Worm (Caenorhabditis elegans) whole organism, young adult: Measurements from ENCODE around the gene smc-6.

Source experiments
- B0019.2 ChIP-seq: fragments of 200-800 bp; sonication (Bioruptor generic); conservative IDR thresholded peaks from 2 replicates; pipeline ENCODE4 v1.3.6; 2022; ENCODE audit warnings: missing genetic modification reagents, missing genetic modification characterization, missing compliant biosample characterization
- D2030.7 ChIP-seq: fragments of 200-800 bp; sonication (Bioruptor generic); IDR thresholded peaks from 2 replicates; pipeline ENCODE4 v1.3.6; 2022; ENCODE audit warnings: missing genetic modification reagents, missing genetic modification characterization, missing compliant biosample characterization
- F10E7.11 ChIP-seq: sonication (generic microtip); optimal IDR thresholded peaks from 2 replicates; lab custom pipeline; 2017; ENCODE audit warnings: mild to moderate bottlenecking, missing genetic modification characterization, moderate library complexity, missing compliant biosample characterization
- F39B2.1 ChIP-seq: fragments of 200-800 bp; sonication (Bioruptor generic); IDR thresholded peaks from 2 replicates; pipeline ENCODE4 v1.3.6; 2022; ENCODE audit warnings: missing genetic modification reagents, missing genetic modification characterization, missing compliant biosample characterization
- F49E8.2 ChIP-seq: sonication (generic microtip); optimal IDR thresholded peaks from 3 replicates; lab custom pipeline; 2017; ENCODE audit warnings: missing genetic modification characterization, mild to moderate bottlenecking, missing compliant biosample characterization, antibody characterized with exemption, moderate library complexity; ENCODE audit not compliant: insufficient read depth
- F57C9.4 ChIP-seq: sonication (generic microtip); optimal IDR thresholded peaks from 2 replicates; lab custom pipeline; 2017; ENCODE audit warnings: mild to moderate bottlenecking, missing genetic modification characterization, missing compliant biosample characterization
- T07F8.4 ChIP-seq: sonication (generic microtip); optimal IDR thresholded peaks from 2 replicates; lab custom pipeline; 2016; ENCODE audit warnings: mild to moderate bottlenecking, missing genetic modification characterization, moderate library complexity, missing compliant biosample characterization
- Y53G8AR.9 ChIP-seq: fragments of 200-800 bp; sonication (Bioruptor generic); conservative IDR thresholded peaks from 2 replicates; pipeline ENCODE4 v1.3.6; 2022; ENCODE audit warnings: missing genetic modification reagents, missing genetic modification characterization, missing compliant biosample characterization
- Y56A3A.18 ChIP-seq: fragments of 200-800 bp; sonication (Bioruptor generic); IDR thresholded peaks from 2 replicates; pipeline ENCODE4 v1.3.6; 2022; ENCODE audit warnings: missing genetic modification reagents, missing genetic modification characterization, missing compliant biosample characterization
- Y67H2A.10 ChIP-seq: fragments of 200-800 bp; sonication (Bioruptor generic); conservative IDR thresholded peaks from 2 replicates; pipeline ENCODE4 v1.3.6; 2022; ENCODE audit warnings: missing genetic modification reagents, missing genetic modification characterization, missing compliant biosample characterization
- Y79H2A.3 ChIP-seq: fragments of 200-800 bp; sonication (Bioruptor generic); conservative IDR thresholded peaks from 2 replicates; pipeline ENCODE4 v1.3.6; 2022; ENCODE audit warnings: missing genetic modification reagents, missing genetic modification characterization, missing compliant biosample characterization
- Y95B8A.8 ChIP-seq: fragments of 200-800 bp; sonication (Bioruptor generic); IDR thresholded peaks from 2 replicates; pipeline ENCODE4 v1.3.6; 2022; ENCODE audit warnings: missing genetic modification reagents, missing genetic modification characterization, missing compliant biosample characterization
- akir-1 ChIP-seq: fragments of 200-800 bp; sonication (Bioruptor generic); optimal IDR thresholded peaks from 2 replicates; lab custom pipeline; 2018; ENCODE audit warnings: mild to moderate bottlenecking, missing genetic modification characterization, moderate library complexity, missing compliant biosample characterization
- attf-3 ChIP-seq: fragments of 200-800 bp; sonication (Bioruptor generic); conservative IDR thresholded peaks from 2 replicates; pipeline ENCODE4 v1.3.6; 2022; ENCODE audit warnings: missing genetic modification reagents, missing genetic modification characterization, missing compliant biosample characterization
- attf-6 ChIP-seq: fragments of 200-800 bp; sonication (Bioruptor generic); IDR thresholded peaks from 2 replicates; pipeline ENCODE4 v1.3.6; 2022; ENCODE audit warnings: missing genetic modification reagents, missing genetic modification characterization, missing compliant biosample characterization
- bed-2 ChIP-seq: fragments of 200-800 bp; sonication (Bioruptor generic); IDR thresholded peaks from 2 replicates; pipeline ENCODE4 v1.3.6; 2022; ENCODE audit warnings: missing genetic modification reagents, missing genetic modification characterization, missing compliant biosample characterization
- ccch-3 ChIP-seq: fragments of 200-800 bp; sonication (Bioruptor generic); optimal IDR thresholded peaks from 2 replicates; lab custom pipeline; 2018; ENCODE audit warnings: mild to moderate bottlenecking, missing genetic modification characterization, missing compliant biosample characterization
- cebp-1 ChIP-seq, 2 experiments: fragments of 200-800 bp in 1 of 2; sonication (Bioruptor generic) in 1 of 2; sonication (generic microtip) in 1 of 2; IDR thresholded peaks in 1 of 2; optimal IDR thresholded peaks in 1 of 2; 2 replicates each; pipeline versions ENCODE4 v1.3.6 to Lab custom; 2017 to 2022; ENCODE audit warnings: missing compliant biosample characterization in 2 of 2, missing genetic modification characterization in 2 of 2, mild to moderate bottlenecking in 1 of 2, missing genetic modification reagents in 1 of 2, moderate library complexity in 1 of 2
- ceh-27 ChIP-seq: fragments of 200-800 bp; sonication (Bioruptor generic); optimal IDR thresholded peaks from 2 replicates; lab custom pipeline; 2018; ENCODE audit warnings: mild to moderate bottlenecking, missing genetic modification characterization, moderate library complexity, missing compliant biosample characterization
- ceh-91 ChIP-seq: fragments of 200-800 bp; sonication (Bioruptor generic); IDR thresholded peaks from 2 replicates; pipeline ENCODE4 v1.3.6; 2022; ENCODE audit warnings: missing genetic modification reagents, missing genetic modification characterization, missing compliant biosample characterization
- chd-7 ChIP-seq: sonication (generic microtip); optimal IDR thresholded peaks from 2 replicates; lab custom pipeline; 2016; ENCODE audit warnings: mild to moderate bottlenecking, missing genetic modification characterization, moderate library complexity, missing compliant biosample characterization
- dox-1 ChIP-seq: fragments of 200-800 bp; sonication (Bioruptor generic); IDR thresholded peaks from 2 replicates; pipeline ENCODE4 v1.3.6; 2022; ENCODE audit warnings: missing genetic modification reagents, missing genetic modification characterization, missing compliant biosample characterization
- dpff-1 ChIP-seq: sonication (generic microtip); optimal IDR thresholded peaks from 2 replicates; lab custom pipeline; 2017; ENCODE audit warnings: mild to moderate bottlenecking, missing genetic modification characterization, missing compliant biosample characterization
- dpl-1 ChIP-seq: fragments of 150-350 bp; optimal IDR thresholded peaks from 2 replicates; lab custom pipeline; 2014; ENCODE audit warnings: missing biosample characterization, missing genetic modification reagents, missing genetic modification characterization
- efl-1 ChIP-seq: fragments of 150-350 bp; optimal IDR thresholded peaks from 2 replicates; lab custom pipeline; 2014; ENCODE audit warnings: missing biosample characterization, missing genetic modification reagents, missing genetic modification characterization
- egl-44 ChIP-seq: fragments of 200-800 bp; sonication (Bioruptor generic); IDR thresholded peaks from 2 replicates; pipeline ENCODE4 v1.3.6; 2022; ENCODE audit warnings: missing genetic modification reagents, missing genetic modification characterization, missing compliant biosample characterization
- hlh-26 ChIP-seq: fragments of 200-800 bp; sonication (Bioruptor generic); conservative IDR thresholded peaks from 2 replicates; pipeline ENCODE4 v1.3.6; 2022; ENCODE audit warnings: missing genetic modification reagents, missing genetic modification characterization, missing compliant biosample characterization
- hmg-1.2 ChIP-seq: fragments of 200-800 bp; sonication (Bioruptor generic); IDR thresholded peaks from 2 replicates; pipeline ENCODE4 v1.3.6; 2022; ENCODE audit warnings: missing genetic modification reagents, missing genetic modification characterization, missing compliant biosample characterization
- hmg-20 ChIP-seq: fragments of 200-800 bp; sonication (Bioruptor generic); IDR thresholded peaks from 2 replicates; pipeline ENCODE4 v1.3.6; 2022; ENCODE audit warnings: missing genetic modification reagents, missing genetic modification characterization, missing compliant biosample characterization
- hsf-1 ChIP-seq: fragments of 200-800 bp; sonication (Bioruptor generic); IDR thresholded peaks from 2 replicates; pipeline ENCODE4 v1.3.6; 2022; ENCODE audit warnings: missing genetic modification reagents, missing genetic modification characterization, missing compliant biosample characterization
- lag-1 ChIP-seq: fragments of 200-800 bp; sonication (Bioruptor generic); IDR thresholded peaks from 2 replicates; pipeline ENCODE4 v1.3.6; 2022; ENCODE audit warnings: missing genetic modification reagents, missing genetic modification characterization, missing compliant biosample characterization
- let-607 ChIP-seq, 2 experiments: fragments of 200-800 bp in 1 of 2; sonication (Bioruptor generic) in 1 of 2; sonication (generic microtip) in 1 of 2; optimal IDR thresholded peaks; 2 replicates each; lab custom pipeline; 2016 to 2018; ENCODE audit warnings: mild to moderate bottlenecking in 2 of 2, missing compliant biosample characterization in 2 of 2, missing genetic modification characterization in 2 of 2, moderate library complexity in 2 of 2, missing genotype in 1 of 2
- lin-35 ChIP-seq, 3 experiments: fragments of 150-350 bp in 2 of 3; sonication (generic microtip) in 1 of 3; optimal IDR thresholded peaks; 2 replicates each; lab custom pipeline; 2014 to 2018; ENCODE audit warnings: missing biosample characterization in 3 of 3, missing genetic modification characterization in 3 of 3, missing genetic modification reagents in 3 of 3
- lin-54 ChIP-seq: fragments of 200-800 bp; sonication (Bioruptor generic); optimal IDR thresholded peaks from 2 replicates; lab custom pipeline; 2018; ENCODE audit warnings: mild to moderate bottlenecking, missing genetic modification characterization, missing compliant biosample characterization
- lsy-27 ChIP-seq: sonication (generic microtip); optimal IDR thresholded peaks from 2 replicates; lab custom pipeline; 2017; ENCODE audit warnings: missing genetic modification characterization, mild to moderate bottlenecking, missing compliant biosample characterization, antibody characterized with exemption, missing genotype, borderline replicate concordance; ENCODE audit not compliant: insufficient read depth
- mes-4 ChIP-seq: sonication (generic microtip); optimal IDR thresholded peaks from 2 replicates; lab custom pipeline; 2016; ENCODE audit warnings: missing genotype, missing genetic modification characterization, missing compliant biosample characterization
- nfyb-1 ChIP-seq: fragments of 200-800 bp; sonication (Bioruptor generic); IDR thresholded peaks from 2 replicates; pipeline ENCODE4 v1.3.6; 2022; ENCODE audit warnings: missing genetic modification reagents, missing genetic modification characterization, missing compliant biosample characterization
- nhr-90 ChIP-seq: sonication (generic microtip); optimal IDR thresholded peaks from 2 replicates; lab custom pipeline; 2016; ENCODE audit warnings: missing genotype, mild to moderate bottlenecking, missing genetic modification characterization, missing compliant biosample characterization
- snpc-1.1 ChIP-seq: sonication (generic microtip); optimal IDR thresholded peaks from 2 replicates; lab custom pipeline; 2017; ENCODE audit warnings: missing genetic modification characterization, mild to moderate bottlenecking, missing compliant biosample characterization, antibody characterized with exemption, moderate library complexity, missing genotype, missing genetic modification reagents; ENCODE audit not compliant: insufficient read depth
- snpc-1.3 ChIP-seq: sonication (generic microtip); optimal IDR thresholded peaks from 2 replicates; lab custom pipeline; 2017; ENCODE audit warnings: missing genetic modification characterization, mild to moderate bottlenecking, missing compliant biosample characterization, antibody characterized with exemption, moderate library complexity, missing genotype, missing genetic modification reagents; ENCODE audit not compliant: insufficient read depth
- snpc-4 ChIP-seq, 5 experiments: fragments of 150-350 bp in 1 of 5; sonication (generic microtip) in 4 of 5; optimal IDR thresholded peaks; 2 replicates each; lab custom pipeline; 2014 to 2018; ENCODE audit warnings: missing genetic modification characterization in 5 of 5, missing biosample characterization in 3 of 5, antibody characterized with exemption in 2 of 5, mild to moderate bottlenecking in 2 of 5, missing compliant biosample characterization in 2 of 5, missing genotype in 2 of 5, moderate library complexity in 2 of 5, missing genetic modification reagents in 1 of 5
- tbx-9 ChIP-seq: sonication (generic microtip); optimal IDR thresholded peaks from 2 replicates; lab custom pipeline; 2016; ENCODE audit warnings: borderline replicate concordance, missing genetic modification characterization, inconsistent platforms, missing compliant biosample characterization
- unc-62 ChIP-seq: fragments of 150-350 bp; optimal IDR thresholded peaks from 2 replicates; lab custom pipeline; 2014; ENCODE audit warnings: missing biosample characterization, missing genetic modification reagents, missing genetic modification characterization
- zfh-2 ChIP-seq: fragments of 200-800 bp; sonication (Bioruptor generic); conservative IDR thresholded peaks from 2 replicates; pipeline ENCODE4 v1.3.6; 2022; ENCODE audit warnings: missing genetic modification reagents, missing genetic modification characterization, missing compliant biosample characterization
- zim-3 ChIP-seq: sonication (generic microtip); optimal IDR thresholded peaks from 2 replicates; lab custom pipeline; 2017; ENCODE audit warnings: mild to moderate bottlenecking, missing genetic modification characterization, moderate library complexity, missing compliant biosample characterization
- ztf-3 ChIP-seq: fragments of 200-800 bp; sonication (Bioruptor generic); optimal IDR thresholded peaks from 2 replicates; lab custom pipeline; 2018; ENCODE audit warnings: mild to moderate bottlenecking, missing genetic modification characterization, missing compliant biosample characterization

Gene smc-6

ce11 chrII:11544714-11545113 is 33.8 kb upstream of the smc-6 start, which contains the start of gene F54D5.9 (continued):
- no peak for TF ChIP-seq zim-3 (tag; lab: Kevin White, UChicago)
- no peak for TF ChIP-seq tbx-9 (tag; lab: Kevin White, UChicago)
- peak; percentile 5 for TF ChIP-seq F49E8.2
- TF ChIP-seq hlh-26 (GFP tag; lab: Robert Waterston, UW): no peak
- TF ChIP-seq zfh-2 (GFP tag; lab: Robert Waterston, UW): no peak
- no peak for TF ChIP-seq Y67H2A.10 (GFP tag; lab: Robert Waterston, UW)
- no peak for TF ChIP-seq attf-6 (GFP tag; lab: Robert Waterston, UW)
- TF ChIP-seq snpc-1.3 (tag; lab: Kevin White, UChicago): no peak
- TF ChIP-seq ccch-3 (GFP tag; lab: Kevin White, UChicago): no peak
- TF ChIP-seq F10E7.11 (tag; lab: Kevin White, UChicago): no peak
- TF ChIP-seq dpff-1 (tag; lab: Kevin White, UChicago): no peak
- TF ChIP-seq attf-3 (GFP tag; lab: Robert Waterston, UW): no peak
- no peak for TF ChIP-seq B0019.2 (GFP tag; lab: Robert Waterston, UW)
- no peak for TF ChIP-seq lag-1 (GFP tag; lab: Robert Waterston, UW)
- no peak for TF ChIP-seq nfyb-1 (GFP tag; lab: Robert Waterston, UW)
- TF ChIP-seq Y53G8AR.9 (GFP tag; lab: Robert Waterston, UW): no peak
- no peak for TF ChIP-seq unc-62 (GFP tag; lab: Kevin White, UChicago)
- no peak for TF ChIP-seq snpc-1.1 (tag; lab: Kevin White, UChicago)
- peak; percentile 71 for TF ChIP-seq efl-1 (GFP tag; lab: Kevin White, UChicago)
- TF ChIP-seq hmg-1.2 (GFP tag; lab: Robert Waterston, UW): peak; percentile 16; the same call in 1 of the 2 replicates
- TF ChIP-seq F39B2.1: no peak
- TF ChIP-seq ceh-27: no peak
- no peak for TF ChIP-seq chd-7 (tag; lab: Kevin White, UChicago)
- no peak for TF ChIP-seq Y95B8A.8 (GFP tag; lab: Robert Waterston, UW)
- TF ChIP-seq dpl-1: peak; percentile 36
- no peak for TF ChIP-seq nhr-90 (tag; lab: Kevin White, UChicago)
- TF ChIP-seq mes-4 (tag; lab: Kevin White, UChicago): no peak
- TF ChIP-seq T07F8.4 (tag; lab: Kevin White, UChicago): no peak
- TF ChIP-seq hmg-20: no peak
- TF ChIP-seq F57C9.4: no peak
- TF ChIP-seq ztf-3 (GFP tag; lab: Kevin White, UChicago): no peak
- no peak for TF ChIP-seq egl-44 (GFP tag; lab: Robert Waterston, UW)
- peak; percentile 61; the same call in 1 of the 2 replicates for TF ChIP-seq ceh-91 (GFP tag; lab: Robert Waterston, UW)
- TF ChIP-seq cebp-1 (GFP tag; IDR thresholded peaks at IDR 0.05; lab: Robert Waterston, UW): no peak
- no peak for TF ChIP-seq cebp-1 (tag; optimal IDR thresholded peaks at IDR 0.05; lab: Kevin White, UChicago)
- TF ChIP-seq dox-1 (GFP tag; lab: Robert Waterston, UW): no peak
- TF ChIP-seq D2030.7 (GFP tag; lab: Robert Waterston, UW): peak; percentile 56
- TF ChIP-seq akir-1 (GFP tag; lab: Kevin White, UChicago): no peak
- TF ChIP-seq lin-35 (GFP tag; optimal IDR thresholded peaks at IDR 0.05; lab: Kevin White, UChicago): no peak
- TF ChIP-seq bed-2 (GFP tag; lab: Robert Waterston, UW): no peak
- TF ChIP-seq Y56A3A.18: no peak
- TF ChIP-seq let-607 (tag; optimal IDR thresholded peaks at IDR 0.05; lab: Kevin White, UChicago): no peak
- TF ChIP-seq snpc-4 (GFP tag; optimal IDR thresholded peaks at IDR 0.05; lab: Kevin White, UChicago): no peak
- TF ChIP-seq snpc-4 (tag; optimal IDR thresholded peaks at IDR 0.05; lab: Kevin White, UChicago): no peak
- peak; percentile 72 for TF ChIP-seq hsf-1
- TF ChIP-seq lsy-27: no peak
- no peak for TF ChIP-seq Y79H2A.3 (GFP tag; lab: Robert Waterston, UW)
- no peak for TF ChIP-seq lin-54 (GFP tag; lab: Kevin White, UChicago)
